Worm (Caenorhabditis elegans): ENCODE data around the gene F54F12.2.

F54F12.2 gene

DNA sequence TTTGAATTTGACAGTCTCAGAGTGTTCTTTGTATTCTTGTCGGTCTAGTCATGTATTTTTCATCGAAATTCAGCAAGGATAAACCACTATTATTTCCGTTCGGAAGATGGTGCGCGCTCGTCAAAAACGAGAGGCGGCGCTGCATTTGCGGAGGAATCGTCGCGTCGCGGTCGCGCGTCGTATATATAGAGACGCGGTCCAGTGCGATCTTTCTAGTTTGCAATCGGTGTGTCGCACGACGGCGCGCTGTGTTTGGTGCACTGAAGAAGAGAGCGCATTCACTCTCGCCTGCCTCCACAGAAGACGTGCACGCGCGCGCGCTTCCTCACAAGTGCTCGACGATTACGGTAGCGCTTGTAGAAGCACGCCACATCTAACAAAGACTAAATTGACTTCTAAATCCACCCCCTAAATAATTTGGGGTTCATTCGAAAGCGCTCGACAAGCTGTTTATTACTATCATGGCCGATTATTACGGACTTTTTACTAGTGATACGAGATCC lies 30.8 kb downstream of the F54F12.2 start, which contains the start of gene Y39E4B.6 (continued):
- peak; percentile 98 for TF ChIP-seq rbr-2 (tag; optimal IDR thresholded peaks at IDR 0.05)
- TF ChIP-seq nhr-102 (tag; optimal IDR thresholded peaks at IDR 0.05) = peak; percentile 88
- peak in 1 of 2 experiments; percentile 100 for TF ChIP-seq unc-62 (GFP tag; optimal IDR thresholded peaks at IDR 0.05 in 1 of 2)
- no peak for TF ChIP-seq unc-62 (tag; optimal IDR thresholded peaks at IDR 0.05)
- no peak for TF ChIP-seq ces-1 (GFP tag; optimal IDR thresholded peaks at IDR 0.05)
- TF ChIP-seq unc-39 (tag; optimal IDR thresholded peaks at IDR 0.05) = no peak
- peak; percentile 88 for TF ChIP-seq jun-1 (tag; optimal IDR thresholded peaks at IDR 0.05)
- peak; percentile 94 for TF ChIP-seq hlh-30 (tag; optimal IDR thresholded peaks at IDR 0.05; ENCODE audit: insufficient read depth)
- TF ChIP-seq skn-1 (tag; optimal IDR thresholded peaks at IDR 0.05) = no peak
- peak; percentile 88 for TF ChIP-seq spr-3 (GFP tag; optimal IDR thresholded peaks at IDR 0.05)
- peak; percentile 63; the same call in 1 of the 2 replicates for TF ChIP-seq mxl-2 (GFP tag; conservative IDR thresholded peaks at IDR 0.05)
- no peak for TF ChIP-seq F10B5.3 (tag; optimal IDR thresholded peaks at IDR 0.05)
- TF ChIP-seq egl-43 (GFP tag; IDR thresholded peaks at IDR 0.05) = peak; percentile 90
- peak; percentile 51 for TF ChIP-seq Y5F2A.4 (GFP tag; optimal IDR thresholded peaks at IDR 0.05)
- TF ChIP-seq pha-4 (GFP tag; IDR thresholded peaks at IDR 0.05) = peak; percentile 86
- no peak for TF ChIP-seq pha-4 (tag; optimal IDR thresholded peaks at IDR 0.05)
- peak; percentile 79 for TF ChIP-seq lin-39 (tag; optimal IDR thresholded peaks at IDR 0.05)
- TF ChIP-seq dmd-8 (GFP tag; IDR thresholded peaks at IDR 0.05) = 0 out of 2 replicates have a peak, but pooled peaks have one; percentile 50
- TF ChIP-seq ama-1 (optimal IDR thresholded peaks at IDR 0.05) = peak; percentile 98
- peak; percentile 98 for TF ChIP-seq nhr-28 (tag; optimal IDR thresholded peaks at IDR 0.05)
- TF ChIP-seq madf-9 (GFP tag; conservative IDR thresholded peaks at IDR 0.05) = peak; percentile 96
- TF ChIP-seq nhr-6 (tag; optimal IDR thresholded peaks at IDR 0.05) = peak; percentile 79
- TF ChIP-seq nhr-25 (tag; optimal IDR thresholded peaks at IDR 0.05; ENCODE audit: borderline replicate concordance, insufficient read depth) = peak; percentile 93
- TF ChIP-seq lin-15B (tag; optimal IDR thresholded peaks at IDR 0.05) = peak; percentile 42
- TF ChIP-seq dpl-1 (GFP tag; optimal IDR thresholded peaks at IDR 0.05) = peak; percentile 75
- no peak for TF ChIP-seq ceh-62 (tag; optimal IDR thresholded peaks at IDR 0.05)
- TF ChIP-seq spr-1 (tag; optimal IDR thresholded peaks at IDR 0.05) = peak; percentile 90
- no peak for TF ChIP-seq zip-2 (tag; optimal IDR thresholded peaks at IDR 0.05)
- TF ChIP-seq lsy-2 (tag; optimal IDR thresholded peaks at IDR 0.05) = peak; percentile 88 to 91
- no peak for TF ChIP-seq Y105C5A.15 (GFP tag; IDR thresholded peaks at IDR 0.05)
- TF ChIP-seq saeg-2 (GFP tag; IDR thresholded peaks at IDR 0.05) = peak; percentile 79; the same call in 1 of the 2 replicates
- TF ChIP-seq sdz-12 (GFP tag; optimal IDR thresholded peaks at IDR 0.05) = peak; percentile 36
- TF ChIP-seq lim-7 (GFP tag; IDR thresholded peaks at IDR 0.05) = peak; percentile 62; the same call in 1 of the 2 replicates
- peak; percentile 86 for TF ChIP-seq nhr-48 (tag; optimal IDR thresholded peaks at IDR 0.05)
- TF ChIP-seq fkh-10 (GFP tag; optimal IDR thresholded peaks at IDR 0.05) = peak; percentile 94
- TF ChIP-seq daf-19 (GFP tag; conservative IDR thresholded peaks at IDR 0.05) = no peak
- no peak for TF ChIP-seq ztf-7 (tag; optimal IDR thresholded peaks at IDR 0.05)
- TF ChIP-seq F49E8.2 (tag; optimal IDR thresholded peaks at IDR 0.05; ENCODE audit: borderline replicate concordance) = no peak
- TF ChIP-seq mxl-3 (GFP tag; optimal IDR thresholded peaks at IDR 0.05) = peak; percentile 97
- TF ChIP-seq daf-12 (tag; optimal IDR thresholded peaks at IDR 0.05) = no peak
- peak; percentile 10 for TF ChIP-seq pqm-1 (tag; optimal IDR thresholded peaks at IDR 0.05)
- peak in 1 of 2 experiments; percentile 17 for TF ChIP-seq daf-16 (GFP tag; optimal IDR thresholded peaks at IDR 0.05)
- peak; percentile 47 for TF ChIP-seq daf-16 (tag; optimal IDR thresholded peaks at IDR 0.05)
- peak; percentile 95 for TF ChIP-seq F37D6.2 (tag; optimal IDR thresholded peaks at IDR 0.05)
- peak; percentile 12 for TF ChIP-seq lir-3 (tag; optimal IDR thresholded peaks at IDR 0.05)
- TF ChIP-seq gei-8 (GFP tag; optimal IDR thresholded peaks at IDR 0.05) = peak; percentile 76
- TF ChIP-seq lin-1 (GFP tag; IDR thresholded peaks at IDR 0.05) = peak; percentile 68; the same call in 1 of the 2 replicates
- TF ChIP-seq D1046.2 (GFP tag; IDR thresholded peaks at IDR 0.05) = peak; percentile 76; the same call in 1 of the 2 replicates
- peak; percentile 98 for TF ChIP-seq mep-1 (tag; optimal IDR thresholded peaks at IDR 0.05)
- TF ChIP-seq tag-97 (GFP tag; IDR thresholded peaks at IDR 0.05) = no peak
- peak; percentile 98 for TF ChIP-seq hmg-1.1 (GFP tag; IDR thresholded peaks at IDR 0.05)
- TF ChIP-seq T20F7.1 (GFP tag; optimal IDR thresholded peaks at IDR 0.05) = peak; percentile 90
